Fruit fly (Drosophila melanogaster) whole organism, embryonic: ENCODE results near the gene CG31960.
A peak's percentile ranks its signal among the peaks of the same experiment; 100 is the strongest.

Experiments
- B-H1 ChIP-seq: fragments of 200-800 bp; sonication (Bioruptor generic); IDR thresholded peaks from 3 replicates; pipeline ENCODE4 v1.3.6; 2022; ENCODE audit warnings: missing biosample characterization, missing genetic modification characterization
- CG10431 ChIP-seq: fragments of 200-800 bp; sonication (Bioruptor generic); optimal IDR thresholded peaks from 3 replicates; lab custom pipeline; 2018; ENCODE audit warnings: missing biosample characterization, mild to moderate bottlenecking, missing genetic modification characterization
- CG10462 ChIP-seq: fragments of 200-800 bp; sonication (Bioruptor generic); optimal IDR thresholded peaks from 2 replicates; lab custom pipeline; 2016; ENCODE audit warnings: missing biosample characterization, missing genetic modification characterization
- CG14050 ChIP-seq: fragments of 200-800 bp; sonication (Bioruptor generic); IDR thresholded peaks from 3 replicates; pipeline ENCODE4 v1.3.6; 2022; ENCODE audit warnings: missing biosample characterization, missing genetic modification characterization
- CG1529 ChIP-seq: fragments of 200-800 bp; sonication (Bioruptor generic); optimal IDR thresholded peaks from 3 replicates; lab custom pipeline; 2018; ENCODE audit warnings: missing biosample characterization, missing genetic modification characterization
- CG17361 ChIP-seq: fragments of 200-800 bp; sonication (Bioruptor generic); IDR thresholded peaks from 3 replicates; pipeline ENCODE4 v1.3.6; 2022; ENCODE audit warnings: missing biosample characterization, missing genetic modification characterization
- CG1792 ChIP-seq: fragments of 200-800 bp; sonication (Bioruptor generic); optimal IDR thresholded peaks from 2 replicates; lab custom pipeline; 2016; ENCODE audit warnings: missing biosample characterization, missing genetic modification characterization
- CG18599 ChIP-seq: fragments of 200-800 bp; sonication (Bioruptor generic); optimal IDR thresholded peaks from 3 replicates; lab custom pipeline; 2017; ENCODE audit warnings: missing biosample characterization, missing genetic modification characterization, mild to moderate bottlenecking, moderate library complexity, missing genetic modification reagents
- CG18619 ChIP-seq: fragments of 200-800 bp; sonication (Bioruptor generic); optimal IDR thresholded peaks from 3 replicates; lab custom pipeline; 2017; ENCODE audit warnings: missing biosample characterization, mild to moderate bottlenecking, missing genetic modification characterization
- CG2120 ChIP-seq: fragments of 200-800 bp; sonication (Bioruptor generic); optimal IDR thresholded peaks from 3 replicates; lab custom pipeline; 2016; ENCODE audit warnings: missing biosample characterization, missing genetic modification characterization
- CG2678 ChIP-seq: fragments of 200-800 bp; sonication (Bioruptor generic); optimal IDR thresholded peaks from 3 replicates; lab custom pipeline; 2019; ENCODE audit warnings: missing biosample characterization, mild to moderate bottlenecking, missing genetic modification characterization, moderate library complexity
- CG3163 ChIP-seq: fragments of 200-800 bp; sonication (Bioruptor generic); optimal IDR thresholded peaks from 3 replicates; lab custom pipeline; 2016; ENCODE audit warnings: missing biosample characterization, missing genetic modification characterization
- CG32532 ChIP-seq: fragments of 200-800 bp; sonication (Bioruptor generic); IDR thresholded peaks from 2 replicates; pipeline ENCODE4 v1.3.6; 2022; ENCODE audit warnings: missing biosample characterization, missing genetic modification characterization
- CG4404 ChIP-seq: fragments of 200-800 bp; sonication (Bioruptor generic); IDR thresholded peaks from 2 replicates; pipeline ENCODE4 v1.3.6; 2022; ENCODE audit warnings: missing biosample characterization, missing genetic modification characterization
- CG5245 ChIP-seq: fragments of 200-800 bp; sonication (Bioruptor generic); optimal IDR thresholded peaks from 3 replicates; lab custom pipeline; 2016; ENCODE audit warnings: missing biosample characterization, missing genetic modification characterization
- CG5953 ChIP-seq: fragments of 200-800 bp; sonication (Bioruptor generic); IDR thresholded peaks from 2 replicates; pipeline ENCODE4 v1.3.6; 2022; ENCODE audit warnings: missing biosample characterization, missing genetic modification characterization
- CG9609 ChIP-seq: fragments of 200-800 bp; sonication (Bioruptor generic); optimal IDR thresholded peaks from 3 replicates; lab custom pipeline; 2016; ENCODE audit warnings: missing biosample characterization, missing genetic modification characterization
- Dll ChIP-seq: fragments of 200-800 bp; sonication (Bioruptor generic); IDR thresholded peaks from 4 replicates; pipeline ENCODE4 v1.3.6; 2022; ENCODE audit warnings: missing biosample characterization, missing genetic modification characterization; ENCODE audit not compliant: partially characterized antibody
- E2f2 ChIP-seq: fragments of 200-800 bp; sonication (Bioruptor generic); IDR thresholded peaks from 2 replicates; pipeline ENCODE4 v1.3.6; 2022; ENCODE audit warnings: missing biosample characterization, missing genetic modification characterization
- Fer1 ChIP-seq: fragments of 200-800 bp; sonication (Bioruptor generic); optimal IDR thresholded peaks from 2 replicates; lab custom pipeline; 2017; ENCODE audit warnings: missing biosample characterization, mild to moderate bottlenecking, missing genetic modification characterization
- Gug ChIP-seq: fragments of 200-800 bp; sonication (Bioruptor generic); IDR thresholded peaks from 4 replicates; pipeline ENCODE4 v1.3.6; 2022; ENCODE audit warnings: missing biosample characterization, missing genetic modification characterization
- Jarid2 ChIP-seq: fragments of 200-800 bp; sonication (Bioruptor generic); optimal IDR thresholded peaks from 3 replicates; lab custom pipeline; 2017; ENCODE audit warnings: mild to moderate bottlenecking, missing biosample characterization, missing genetic modification reagents, missing genetic modification characterization
- Lpt ChIP-seq: fragments of >200 bp; optimal IDR thresholded peaks from 2 replicates; lab custom pipeline; 2018; ENCODE audit warnings: missing biosample characterization, missing genetic modification characterization
- Mad ChIP-seq: fragments of 200-800 bp; sonication (Bioruptor generic); optimal IDR thresholded peaks from 2 replicates; lab custom pipeline; 2016; ENCODE audit warnings: missing biosample characterization, missing genetic modification characterization
- Mes4 ChIP-seq: fragments of 200-800 bp; sonication (Bioruptor generic); optimal IDR thresholded peaks from 2 replicates; lab custom pipeline; 2016; ENCODE audit warnings: missing biosample characterization, missing genetic modification characterization
- Mrtf ChIP-seq: fragments of 200-800 bp; sonication (Bioruptor generic); IDR thresholded peaks from 3 replicates; pipeline ENCODE4 v1.3.6; 2022; ENCODE audit warnings: missing biosample characterization, missing genetic modification characterization
- NK7.1 ChIP-seq: fragments of 200-800 bp; sonication (Bioruptor generic); optimal IDR thresholded peaks from 3 replicates; lab custom pipeline; 2016; ENCODE audit warnings: missing biosample characterization, missing genetic modification characterization
- NfI ChIP-seq: fragments of 200-800 bp; sonication (Bioruptor generic); optimal IDR thresholded peaks from 3 replicates; lab custom pipeline; 2018; ENCODE audit warnings: missing biosample characterization, mild to moderate bottlenecking, missing genetic modification characterization, moderate library complexity
- Opbp ChIP-seq: fragments of 200-800 bp; sonication (Bioruptor generic); IDR thresholded peaks from 3 replicates; pipeline ENCODE4 v1.3.6; 2022; ENCODE audit warnings: missing biosample characterization, missing genetic modification characterization; ENCODE audit not compliant: partially characterized antibody
- Pdp1 ChIP-seq, 2 experiments: fragments of 200-800 bp; sonication (Bioruptor generic); optimal IDR thresholded peaks; 3 replicates each; lab custom pipeline; 2016; ENCODE audit warnings: missing biosample characterization in 2 of 2, missing genetic modification characterization in 2 of 2, mild to moderate bottlenecking in 1 of 2, moderate library complexity in 1 of 2
- Sox100B ChIP-seq: fragments of 200-800 bp; sonication (Bioruptor generic); optimal IDR thresholded peaks from 3 replicates; lab custom pipeline; 2018; ENCODE audit warnings: missing biosample characterization, mild to moderate bottlenecking, missing genetic modification characterization
- Sry-β ChIP-seq: fragments of 200-800 bp; sonication (Bioruptor generic); optimal IDR thresholded peaks from 2 replicates; lab custom pipeline; 2018; ENCODE audit warnings: missing biosample characterization, mild to moderate bottlenecking, missing genetic modification characterization, moderate library complexity
- TFAM ChIP-seq: fragments of 200-800 bp; sonication (Bioruptor generic); optimal IDR thresholded peaks from 2 replicates; lab custom pipeline; 2017; ENCODE audit warnings: missing biosample characterization, missing genetic modification characterization, inconsistent platforms
- abd-A ChIP-seq: fragments of 200-800 bp; sonication (Bioruptor generic); optimal IDR thresholded peaks from 3 replicates; lab custom pipeline; 2019; ENCODE audit warnings: missing biosample characterization, mild to moderate bottlenecking, missing genetic modification characterization, moderate library complexity
- bcd ChIP-seq: fragments of 200-800 bp; sonication (Bioruptor generic); optimal IDR thresholded peaks from 2 replicates; lab custom pipeline; 2017; ENCODE audit warnings: missing biosample characterization, mild to moderate bottlenecking, missing genetic modification characterization
- fd96Cb ChIP-seq: fragments of 200-800 bp; sonication (Bioruptor generic); optimal IDR thresholded peaks from 2 replicates; lab custom pipeline; 2018; ENCODE audit warnings: missing biosample characterization, mild to moderate bottlenecking, missing genetic modification characterization, moderate library complexity
- gce ChIP-seq: fragments of 200-800 bp; sonication (Bioruptor generic); IDR thresholded peaks from 3 replicates; pipeline ENCODE4 v1.3.6; 2022; ENCODE audit warnings: missing biosample characterization, missing genetic modification characterization
- h ChIP-seq: fragments of >200 bp; optimal IDR thresholded peaks from 2 replicates; lab custom pipeline; 2017
- insv ChIP-seq, 2 experiments: fragments of 200-800 bp; sonication (Bioruptor generic); optimal IDR thresholded peaks; 3 replicates each; lab custom pipeline; 2016 to 2018; ENCODE audit warnings: missing biosample characterization in 2 of 2, missing genetic modification characterization in 2 of 2
- lbe ChIP-seq: fragments of 200-800 bp; sonication (Bioruptor generic); optimal IDR thresholded peaks from 2 replicates; lab custom pipeline; 2016; ENCODE audit warnings: missing biosample characterization, mild to moderate bottlenecking, missing genetic modification characterization
- onecut ChIP-seq: fragments of 200-800 bp; sonication (Bioruptor generic); IDR thresholded peaks from 2 replicates; pipeline ENCODE4 v1.3.6; 2022; ENCODE audit warnings: missing biosample characterization, missing genetic modification characterization
- slou ChIP-seq: fragments of 200-800 bp; sonication (Bioruptor generic); optimal IDR thresholded peaks from 3 replicates; lab custom pipeline; 2016; ENCODE audit warnings: missing biosample characterization, missing genetic modification characterization
- sna ChIP-seq: fragments of 200-800 bp; sonication (Bioruptor generic); IDR thresholded peaks from 2 replicates; pipeline ENCODE4 v1.3.6; 2022; ENCODE audit warnings: missing biosample characterization, missing genetic modification characterization; ENCODE audit not compliant: partially characterized antibody
- stc ChIP-seq: fragments of 200-800 bp; sonication (Bioruptor generic); IDR thresholded peaks from 2 replicates; pipeline ENCODE4 v1.3.6; 2022; ENCODE audit warnings: missing biosample characterization, missing genetic modification characterization
- tll ChIP-seq, 2 experiments: fragments of 200-800 bp in 1 of 2; fragments of >200 bp in 1 of 2; sonication (Bioruptor generic) in 1 of 2; optimal IDR thresholded peaks; 2 replicates each; lab custom pipeline; 2017 to 2019; ENCODE audit warnings: missing biosample characterization in 2 of 2, missing genetic modification characterization in 2 of 2, mild to moderate bottlenecking in 1 of 2, moderate library complexity in 1 of 2
- tna ChIP-seq: fragments of 200-800 bp; sonication (Bioruptor generic); IDR thresholded peaks from 2 replicates; pipeline ENCODE4 v1.3.6; 2022; ENCODE audit warnings: missing biosample characterization, missing genetic modification characterization; ENCODE audit not compliant: partially characterized antibody
- tup ChIP-seq: fragments of 200-800 bp; sonication (Bioruptor generic); optimal IDR thresholded peaks from 2 replicates; lab custom pipeline; 2016; ENCODE audit warnings: missing biosample characterization, mild to moderate bottlenecking, missing genetic modification characterization, moderate library complexity
- z ChIP-seq: fragments of 200-800 bp; sonication (Bioruptor generic); IDR thresholded peaks from 3 replicates; pipeline ENCODE4 v1.3.6; 2022; ENCODE audit warnings: missing biosample characterization, missing genetic modification characterization
- zen ChIP-seq: fragments of 200-800 bp; sonication (Bioruptor generic); optimal IDR thresholded peaks from 3 replicates; lab custom pipeline; 2018; ENCODE audit warnings: missing biosample characterization, mild to moderate bottlenecking, missing genetic modification characterization, moderate library complexity

CG31960 gene

dm6 chr2L:3802818-3803456 lies 18.2 kb downstream of the CG31960 start (continued):
- TF ChIP-seq CG5953 (GFP tag; lab: Robert Waterston, UW) (0 out of 2 replicates have a peak, but pooled peaks have one; percentile 35), onecut (GFP tag; lab: Robert Waterston, UW) (peak; percentile 81), zen (tag; lab: Kevin White, UChicago) (peak; percentile 47), TFAM (GFP tag; lab: Kevin White, UChicago) (no peak), Lpt (GFP tag; lab: Kevin White, UChicago) (no peak), slou (GFP tag; lab: Kevin White, UChicago) (peak; percentile 31), CG18619 (GFP tag; lab: Kevin White, UChicago) (peak; percentile 54), CG10431 (GFP tag; lab: Kevin White, UChicago) (no peak), NfI (peak; percentile 71), Gug (GFP tag; lab: Robert Waterston, UW) (peak; percentile 25; the same call in 2 of the 4 replicates), CG9609 (GFP tag; lab: Kevin White, UChicago) (no peak), CG5245 (GFP tag; lab: Kevin White, UChicago) (peak; percentile 38), h (lab: Kevin White, UChicago) (no peak), tup (GFP tag; lab: Kevin White, UChicago) (no peak), E2f2 (peak; percentile 73), CG2678 (tag; lab: Kevin White, UChicago) (peak; percentile 23), Pdp1 (GFP tag; optimal IDR thresholded peaks at IDR 0.05; lab: Kevin White, UChicago) (peak; percentile 26 to 94), z (GFP tag; lab: Robert Waterston, UW) (no peak), CG1529 (peak; percentile 26), fd96Cb (tag; lab: Kevin White, UChicago) (peak; percentile 64), lbe (GFP tag; lab: Kevin White, UChicago) (no peak), CG4404 (GFP tag; lab: Robert Waterston, UW) (no peak), tll (GFP tag; optimal IDR thresholded peaks at IDR 0.05; lab: Kevin White, UChicago) (no peak), CG17361 (GFP tag; lab: Robert Waterston, UW) (peak; percentile 32; the same call in 1 of the 3 replicates), insv (GFP tag; optimal IDR thresholded peaks at IDR 0.05; lab: Kevin White, UChicago) (peak in 1 of 2 experiments; percentile 32), CG10462 (GFP tag; lab: Kevin White, UChicago) (peak; percentile 20), CG14050 (GFP tag; lab: Robert Waterston, UW) (peak; percentile 45; the same call in 2 of the 3 replicates), NK7.1 (no peak), CG2120 (GFP tag; lab: Kevin White, UChicago) (peak; percentile 89), Opbp (GFP tag; lab: Robert Waterston, UW) (no peak), CG32532 (GFP tag; lab: Robert Waterston, UW) (peak; percentile 75; the same call in 1 of the 2 replicates), abd-A (tag; lab: Kevin White, UChicago) (no peak), Fer1 (GFP tag; lab: Kevin White, UChicago) (no peak), Jarid2 (GFP tag; lab: Kevin White, UChicago) (no peak), bcd (GFP tag; lab: Kevin White, UChicago) (peak; percentile 54), Mes4 (GFP tag; lab: Kevin White, UChicago) (peak; percentile 22), tna (GFP tag; lab: Robert Waterston, UW) (no peak), Mrtf (no peak), sna (GFP tag; lab: Robert Waterston, UW) (no peak), Sry-β (GFP tag; lab: Kevin White, UChicago) (peak; percentile 95), CG18599 (GFP tag; lab: Kevin White, UChicago) (peak; percentile 75), gce (GFP tag; lab: Robert Waterston, UW) (peak; percentile 46; the same call in 1 of the 3 replicates), Mad (GFP tag; lab: Kevin White, UChicago) (peak; percentile 10), Dll (GFP tag; lab: Robert Waterston, UW) (0 out of 4 replicates have a peak, but pooled peaks have one; percentile 36), stc (GFP tag; lab: Robert Waterston, UW) (peak; percentile 52), Sox100B (GFP tag; lab: Kevin White, UChicago) (no peak), CG1792 (GFP tag; lab: Kevin White, UChicago) (peak; percentile 13), B-H1 (GFP tag; lab: Robert Waterston, UW) (peak; percentile 36; the same call in 1 of the 3 replicates), CG3163 (GFP tag; lab: Kevin White, UChicago) (peak; percentile 45)
